Worm (Caenorhabditis elegans): ENCODE measurements around the gene aat-7.
A peak's percentile ranks its signal among the peaks of the same experiment; 100 is the strongest.

The aat-7 gene

DNA sequence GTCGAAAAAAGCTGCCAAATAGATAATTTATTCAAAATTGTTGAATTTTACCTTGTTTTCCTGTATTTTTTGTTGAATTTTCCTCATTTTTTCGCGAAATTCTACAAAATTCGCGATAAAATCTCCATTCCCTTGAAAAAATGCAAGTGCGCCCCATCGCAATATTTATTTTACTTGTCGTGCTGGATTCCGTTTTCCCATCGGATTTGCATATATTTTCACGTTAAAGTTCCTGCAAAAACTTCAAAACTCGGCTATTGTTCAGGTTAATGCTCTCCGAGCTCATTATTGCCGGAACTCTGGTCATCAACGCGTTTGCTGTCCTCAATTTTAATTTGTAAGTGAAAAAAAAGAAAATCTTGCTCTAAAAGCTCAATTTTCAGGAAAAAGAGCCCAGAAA, 16.4 kb downstream of the aat-7 start, which contains the start of the genes Y51H7C.41 and cogc-4:
Gene Y51H7C.41 (plus strand): TSS at position 266 of the 400 bp plus-strand sequence.
Gene cogc-4 (plus strand): TSS at position 386 of the 400 bp plus-strand sequence.
- TF ChIP-seq lsy-2 (tag; optimal IDR thresholded peaks at IDR 0.05), result peak in 1 of 2 experiments; percentile 30
- TF ChIP-seq skn-1 (tag; optimal IDR thresholded peaks at IDR 0.05), result no peak
- peak; percentile 55 for TF ChIP-seq lin-38 (GFP tag; IDR thresholded peaks at IDR 0.05)
- TF ChIP-seq duxl-1 (tag; optimal IDR thresholded peaks at IDR 0.05; ENCODE audit: poor library complexity), result peak; percentile 9

DNA sequence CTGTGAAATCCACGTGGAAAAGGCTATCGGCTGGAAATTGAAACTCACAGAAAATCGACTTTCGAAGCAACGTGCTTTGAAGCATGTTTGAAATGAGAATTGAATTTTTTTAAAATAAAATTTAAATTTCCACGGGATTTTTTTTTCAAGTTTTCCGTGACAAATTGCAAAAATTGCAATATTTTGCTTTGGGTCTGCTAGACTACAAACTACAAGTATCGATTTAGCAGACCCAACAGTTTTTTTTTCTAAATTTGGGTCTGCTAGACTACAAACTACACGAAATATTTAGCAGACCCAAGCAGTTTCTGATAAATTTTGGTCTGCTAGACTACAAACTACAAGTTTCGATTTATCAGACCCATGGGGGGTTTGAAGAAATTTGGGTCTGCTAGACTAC, 24.7 kb downstream of the aat-7 start, which contains the start of gene Y51H7C.9:
Gene Y51H7C.9 (minus strand): TSS at position 101 of the 400 bp plus-strand sequence.
- TF ChIP-seq nhr-42 (GFP tag; IDR thresholded peaks at IDR 0.05) (no peak), aha-1 (tag) (peak; percentile 21)

DNA sequence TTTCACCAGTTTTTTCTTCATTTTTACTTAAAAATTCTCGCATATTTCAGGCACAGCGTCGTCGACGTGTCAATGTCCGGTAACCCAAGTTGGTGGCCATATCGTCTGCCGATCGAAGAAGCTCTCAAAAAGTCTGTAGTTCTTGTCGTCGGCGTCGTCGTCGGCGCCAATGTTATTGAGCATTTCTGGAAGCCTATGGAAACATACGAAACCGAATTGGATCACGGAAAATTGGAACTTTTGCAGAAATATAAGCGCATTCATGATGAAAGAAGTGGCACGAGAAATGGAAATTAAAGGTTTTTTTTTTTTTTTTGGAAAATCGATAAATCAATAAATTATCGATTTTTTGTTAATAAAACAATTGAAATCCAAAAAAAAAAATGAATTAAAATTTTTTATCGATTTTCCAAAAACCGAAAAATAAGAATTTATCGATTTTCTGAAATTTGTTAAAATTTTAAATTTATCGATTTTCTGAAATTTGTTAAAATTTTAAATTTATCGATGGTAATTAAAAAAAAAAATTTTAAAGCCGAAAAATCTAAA, 25.8 kb downstream of the aat-7 start, which contains the start of gene alkb-1:
Gene alkb-1 (plus strand): TSS at position 51 of the 549 bp plus-strand sequence.
- no peak for TF ChIP-seq aly-2 (tag; optimal IDR thresholded peaks at IDR 0.05)
- peak; percentile 95 for TF ChIP-seq ceh-28 (tag; optimal IDR thresholded peaks at IDR 0.05)
- peak in 1 of 2 experiments; percentile 29 for TF ChIP-seq unc-62 (GFP tag; optimal IDR thresholded peaks at IDR 0.05 in 1 of 2)
- TF ChIP-seq unc-62 (tag; optimal IDR thresholded peaks at IDR 0.05), result no peak
- no peak for TF ChIP-seq ceh-32 (tag; optimal IDR thresholded peaks at IDR 0.05; ENCODE audit: poor library complexity)

DNA sequence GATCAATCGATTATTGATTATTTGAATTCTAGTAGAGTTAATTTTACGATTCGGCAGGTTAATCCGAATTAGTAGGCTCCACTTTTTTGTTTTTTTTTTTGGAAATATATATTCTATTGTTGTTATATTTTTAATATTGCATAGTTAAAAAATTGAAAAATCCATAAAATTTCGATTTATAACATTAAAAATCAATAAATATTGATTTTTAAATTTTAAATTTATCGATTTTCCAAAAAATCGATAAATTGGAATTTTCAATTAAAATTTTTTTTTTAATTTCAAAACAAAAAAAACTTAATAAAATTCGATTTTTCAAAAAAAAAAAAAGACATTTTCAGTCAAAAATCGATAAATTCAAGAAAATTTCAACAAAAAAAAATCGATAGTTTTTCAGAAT, 33.3 kb downstream of the aat-7 start:
- no peak for TF ChIP-seq egl-27 (tag; optimal IDR thresholded peaks at IDR 0.05)
- no peak for TF ChIP-seq mxl-3 (GFP tag; optimal IDR thresholded peaks at IDR 0.05)
- TF ChIP-seq nhr-41 (GFP tag; IDR thresholded peaks at IDR 0.05), result no peak
- TF ChIP-seq ceh-28 (tag; optimal IDR thresholded peaks at IDR 0.05), result peak; percentile 68
- no peak for TF ChIP-seq tag-97 (GFP tag; IDR thresholded peaks at IDR 0.05)
- no peak for TF ChIP-seq madf-5 (GFP tag; IDR thresholded peaks at IDR 0.05)
- TF ChIP-seq Y48G9A.11 (GFP tag; IDR thresholded peaks at IDR 0.05), result no peak

DNA sequence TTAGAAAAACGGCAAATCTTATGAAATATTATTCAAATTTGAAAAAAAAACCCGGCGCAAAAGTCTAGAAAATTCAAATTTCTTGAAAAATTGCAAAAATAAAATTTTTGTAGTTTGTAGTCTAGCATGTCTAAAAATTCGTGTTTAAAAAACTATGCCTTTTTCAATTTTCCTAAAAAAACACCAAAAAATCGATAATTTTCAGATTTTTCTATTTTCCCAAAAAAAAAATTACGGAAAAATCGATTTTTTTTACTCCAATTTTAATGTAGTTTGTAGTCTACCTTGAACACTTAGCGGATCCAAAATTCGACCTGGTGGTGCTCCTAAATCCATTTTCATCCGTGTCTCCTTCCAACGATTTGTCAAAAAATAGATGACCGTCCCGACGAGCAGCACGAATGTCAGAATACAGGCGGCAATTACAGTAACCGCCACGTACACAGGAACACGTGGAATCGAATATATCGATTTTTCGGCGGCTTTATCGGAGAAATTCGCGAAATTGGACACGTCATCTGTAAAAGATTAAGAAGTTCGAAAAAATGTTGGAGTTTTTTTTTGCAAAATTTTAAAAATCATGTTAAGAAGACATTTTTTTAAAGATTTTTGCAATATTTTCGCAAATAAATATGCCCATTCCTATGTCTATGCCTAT, 34.3 kb downstream of the aat-7 start:
- TF ChIP-seq aha-1 (tag), result peak; percentile 94
- peak in 1 of 2 experiments; percentile 90 for TF ChIP-seq unc-62 (GFP tag; optimal IDR thresholded peaks at IDR 0.05 in 1 of 2)
- TF ChIP-seq unc-62 (tag; optimal IDR thresholded peaks at IDR 0.05), result no peak
- no peak for TF ChIP-seq pha-4 (GFP tag; IDR thresholded peaks at IDR 0.05)
- TF ChIP-seq pha-4 (tag; optimal IDR thresholded peaks at IDR 0.05), result no peak

DNA sequence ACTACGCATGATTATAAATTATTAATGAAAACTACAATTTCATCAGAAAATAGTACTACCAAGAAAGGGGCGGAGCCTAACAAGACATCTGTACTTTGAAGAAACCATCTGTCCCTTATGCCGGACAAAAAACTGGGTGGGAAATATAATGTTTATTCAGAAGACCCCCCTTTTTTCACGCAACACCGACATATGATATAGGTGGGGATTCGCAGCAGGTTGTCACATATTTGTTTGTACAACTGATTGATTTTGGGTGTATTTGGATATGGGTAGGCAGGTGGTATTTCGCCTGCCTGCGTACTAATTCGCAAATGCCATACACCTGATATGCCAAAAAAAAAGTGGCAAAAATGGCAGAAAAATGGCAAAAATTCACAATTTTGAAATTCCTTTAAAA, 37.0 kb downstream of the aat-7 start, which contains the start of gene Y51H7C.10:
Gene Y51H7C.10 (minus strand): TSS at position 101 of the 400 bp plus-strand sequence.
- no peak for TF ChIP-seq ces-1 (GFP tag; optimal IDR thresholded peaks at IDR 0.05)
- TF ChIP-seq spr-3 (GFP tag; optimal IDR thresholded peaks at IDR 0.05), result no peak
- TF ChIP-seq zip-11 (GFP tag; IDR thresholded peaks at IDR 0.05), result no peak
- no peak for TF ChIP-seq mep-1 (tag; optimal IDR thresholded peaks at IDR 0.05)
- TF ChIP-seq tag-97 (GFP tag; IDR thresholded peaks at IDR 0.05), result no peak
- no peak for TF ChIP-seq fkh-10 (GFP tag; optimal IDR thresholded peaks at IDR 0.05)
- no peak for TF ChIP-seq mxl-2 (GFP tag; conservative IDR thresholded peaks at IDR 0.05)
- no peak for TF ChIP-seq hlh-30 (tag; optimal IDR thresholded peaks at IDR 0.05; ENCODE audit: insufficient read depth)
- no peak for TF ChIP-seq ztf-11 (tag; optimal IDR thresholded peaks at IDR 0.05)
- no peak for TF ChIP-seq Y5F2A.4 (GFP tag; optimal IDR thresholded peaks at IDR 0.05)
- TF ChIP-seq lin-1 (GFP tag; IDR thresholded peaks at IDR 0.05), result no peak
- no peak for TF ChIP-seq ceh-62 (tag; optimal IDR thresholded peaks at IDR 0.05)
- no peak for TF ChIP-seq Y105C5A.15 (GFP tag; IDR thresholded peaks at IDR 0.05)
- TF ChIP-seq unc-39 (tag; optimal IDR thresholded peaks at IDR 0.05), result no peak
- no peak for TF ChIP-seq daf-12 (tag; optimal IDR thresholded peaks at IDR 0.05)
- no peak for TF ChIP-seq fos-1 (tag; optimal IDR thresholded peaks at IDR 0.05)
- no peak for TF ChIP-seq lsy-2 (tag; optimal IDR thresholded peaks at IDR 0.05)
- TF ChIP-seq vab-7 (GFP tag; IDR thresholded peaks at IDR 0.05), result no peak
- TF ChIP-seq nhr-76 (tag; optimal IDR thresholded peaks at IDR 0.05), result no peak
